Fruit fly (Drosophila melanogaster) whole organism, embryonic: ENCODE results near the gene morgue.

ENCODE experiments used
- CG9609 ChIP-seq: fragments of 200-800 bp; sonication (Bioruptor generic); optimal IDR thresholded peaks from 3 replicates; lab custom pipeline; 2016; ENCODE audit warnings: missing biosample characterization, missing genetic modification characterization
- klu ChIP-seq: fragments of 200-800 bp; sonication (Bioruptor generic); IDR thresholded peaks from 2 replicates; pipeline ENCODE4 v1.3.6; 2022; ENCODE audit warnings: missing biosample characterization, missing genetic modification characterization

Gene morgue

dm6 chr2L:4393842-4394421 is 50.5 kb downstream of the morgue start, which contains the start of gene CG3652 (continued):
- TF ChIP-seq CG9609 (GFP tag; lab: Kevin White, UChicago) = peak; percentile 19
- TF ChIP-seq klu (GFP tag; lab: Robert Waterston, UW) = peak; percentile 11; the same call in 1 of the 2 replicates
